Fruit fly (Drosophila melanogaster): ENCODE measurements around the gene Ncoa6.

Gene Ncoa6

dm6 chr2L:5338024-5338720 is 11.7 kb upstream of the Ncoa6 start, which contains the start of gene fusl:
TSS of gene fusl (minus strand) at chr2L:5338073.
- TF ChIP-seq fkh (GFP tag; optimal IDR thresholded peaks at IDR 0.05) (peak; percentile 50), svp (GFP tag) (peak; percentile 98), dac (GFP tag; optimal IDR thresholded peaks at IDR 0.05) (no peak)

- TF ChIP-seq Ets96B (tag; optimal IDR thresholded peaks at IDR 0.05) (no peak), vri (GFP tag; optimal IDR thresholded peaks at IDR 0.05) (no peak), Gug (GFP tag; IDR thresholded peaks at IDR 0.05) (no peak), pdm3 (GFP tag; optimal IDR thresholded peaks at IDR 0.05) (no peak), salr (GFP tag; optimal IDR thresholded peaks at IDR 0.05) (no peak), CG3032 (tag; optimal IDR thresholded peaks at IDR 0.05) (no peak), Hr39 (GFP tag; optimal IDR thresholded peaks at IDR 0.05) (no peak), eg (GFP tag; IDR thresholded peaks at IDR 0.05) (no peak), Ets21C (GFP tag; optimal IDR thresholded peaks at IDR 0.05) (no peak), CG6808 (GFP tag; optimal IDR thresholded peaks at IDR 0.05) (no peak), CG6163 (GFP tag; IDR thresholded peaks at IDR 0.05) (no peak), Lpt (GFP tag; optimal IDR thresholded peaks at IDR 0.05) (no peak)
Observed at dm6 chr2L:5337159-5337558, 10.7 kb upstream of the Ncoa6 start.

- TF ChIP-seq svp (GFP tag) (peak; percentile 42), Eip78C (GFP tag) (peak; percentile 25), CG6276 (GFP tag; optimal IDR thresholded peaks at IDR 0.05) (no peak)
Observed at dm6 chr2L:5332574-5332973, 6.1 kb upstream of the Ncoa6 start.

- TF ChIP-seq Hr39 (GFP tag; optimal IDR thresholded peaks at IDR 0.05) (no peak), CG31627 (GFP tag; optimal IDR thresholded peaks at IDR 0.05) (no peak), CG7368 (GFP tag; optimal IDR thresholded peaks at IDR 0.05) (no peak), CG8319 (GFP tag; optimal IDR thresholded peaks at IDR 0.05) (no peak), CG3032 (tag; optimal IDR thresholded peaks at IDR 0.05) (no peak), eg (GFP tag; IDR thresholded peaks at IDR 0.05) (no peak), CG3919 (GFP tag; optimal IDR thresholded peaks at IDR 0.05) (no peak), fd85E (GFP tag; optimal IDR thresholded peaks at IDR 0.05) (no peak), vri (GFP tag; optimal IDR thresholded peaks at IDR 0.05) (no peak), CG6276 (GFP tag; optimal IDR thresholded peaks at IDR 0.05) (no peak), ss (GFP tag; optimal IDR thresholded peaks at IDR 0.05) (no peak), CG8632 (GFP tag; optimal IDR thresholded peaks at IDR 0.05) (no peak), Gug (GFP tag; IDR thresholded peaks at IDR 0.05) (no peak), CG9139 (GFP tag; optimal IDR thresholded peaks at IDR 0.05) (no peak), fkh (GFP tag; optimal IDR thresholded peaks at IDR 0.05) (no peak), salr (GFP tag; optimal IDR thresholded peaks at IDR 0.05) (no peak), CG11902 (GFP tag; optimal IDR thresholded peaks at IDR 0.05) (no peak)
Observed at dm6 chr2L:5329557-5329956, 3.1 kb upstream of the Ncoa6 start, which contains the start of gene TotM. TSS of gene TotM (plus strand) at chr2L:5329857.

dm6 chr2L:5328829-5329499 is 2.5 kb upstream of the Ncoa6 start, which contains the start of gene CG14022:
TSS of gene CG14022 (minus strand) at chr2L:5328879.
- TF ChIP-seq Smox (GFP tag; optimal IDR thresholded peaks at IDR 0.05) (no peak), Gug (GFP tag; IDR thresholded peaks at IDR 0.05) (no peak), net (GFP tag; optimal IDR thresholded peaks at IDR 0.05) (no peak), Hr38 (GFP tag; optimal IDR thresholded peaks at IDR 0.05) (no peak), lz (GFP tag; optimal IDR thresholded peaks at IDR 0.05) (no peak), dac (GFP tag; optimal IDR thresholded peaks at IDR 0.05) (no peak), pdm3 (GFP tag; optimal IDR thresholded peaks at IDR 0.05) (no peak), CG6792 (GFP tag; optimal IDR thresholded peaks at IDR 0.05) (no peak)
